Worm (Caenorhabditis elegans): ENCODE data around the gene ZK622.5.

- TF ChIP-seq unc-62 (GFP tag; optimal IDR thresholded peaks at IDR 0.05) = no peak
- no peak for TF ChIP-seq nhr-77 (tag; optimal IDR thresholded peaks at IDR 0.05)
- TF ChIP-seq zag-1 (tag; optimal IDR thresholded peaks at IDR 0.05) = no peak
- no peak for TF ChIP-seq ceh-16 (tag; optimal IDR thresholded peaks at IDR 0.05)
- TF ChIP-seq skn-1 (tag; optimal IDR thresholded peaks at IDR 0.05) = no peak
- TF ChIP-seq mab-5 (tag; optimal IDR thresholded peaks at IDR 0.05) = no peak
These were observed 17.0 kb downstream of the ZK622.5 start for ce11 chrII:5306197-5306596.
